Worm (Caenorhabditis elegans) whole organism, L2 larva: ENCODE data around the gene F53H8.3.

Experiments used
- C34F6.9 ChIP-seq: fragments of 150-350 bp; optimal IDR thresholded peaks from 2 replicates; lab custom pipeline; 2014; ENCODE audit warnings: missing biosample characterization, missing genetic modification characterization
- F13H6.1 ChIP-seq: sonication (generic microtip); optimal IDR thresholded peaks from 2 replicates; lab custom pipeline; 2016; ENCODE audit warnings: missing genetic modification characterization, missing compliant biosample characterization
- R02D3.7 ChIP-seq: fragments of 150-350 bp; optimal IDR thresholded peaks from 2 replicates; lab custom pipeline; 2014; ENCODE audit warnings: missing biosample characterization, missing genetic modification characterization
- Y55F3AM.14 ChIP-seq: fragments of 200-800 bp; sonication (Bioruptor generic); optimal IDR thresholded peaks from 2 replicates; lab custom pipeline; 2018; ENCODE audit warnings: mild to moderate bottlenecking, missing genetic modification characterization, missing compliant biosample characterization
- ZK546.5 ChIP-seq: sonication (generic microtip); optimal IDR thresholded peaks from 2 replicates; lab custom pipeline; 2017; ENCODE audit warnings: missing biosample characterization, missing genetic modification characterization
- alr-1 ChIP-seq: fragments of 150-350 bp; optimal IDR thresholded peaks from 2 replicates; lab custom pipeline; 2014; ENCODE audit warnings: missing biosample characterization, missing genetic modification characterization
- aly-2 ChIP-seq: fragments of 150-350 bp; optimal IDR thresholded peaks from 2 replicates; lab custom pipeline; 2014; ENCODE audit warnings: missing biosample characterization, missing genetic modification characterization
- ama-1 ChIP-seq: fragments of 150-350 bp; optimal IDR thresholded peaks from 2 replicates; lab custom pipeline; 2018; ENCODE audit warnings: inconsistent platforms
- blmp-1 ChIP-seq: sonication (generic microtip); optimal IDR thresholded peaks from 2 replicates; lab custom pipeline; 2017; ENCODE audit warnings: missing genetic modification characterization, mild to moderate bottlenecking, missing compliant biosample characterization, antibody characterized with exemption, moderate library complexity; ENCODE audit not compliant: insufficient read depth
- ceh-16 ChIP-seq: fragments of 150-350 bp; optimal IDR thresholded peaks from 2 replicates; lab custom pipeline; 2014; ENCODE audit warnings: missing biosample characterization, missing genetic modification characterization
- ceh-82 ChIP-seq: fragments of 150-350 bp; optimal IDR thresholded peaks from 2 replicates; lab custom pipeline; 2014; ENCODE audit warnings: missing biosample characterization, missing genetic modification characterization
- crh-2 ChIP-seq: sonication (generic microtip); optimal IDR thresholded peaks from 2 replicates; lab custom pipeline; 2017; ENCODE audit warnings: missing biosample characterization, missing genetic modification characterization
- dmd-4 ChIP-seq: sonication (generic microtip); optimal IDR thresholded peaks from 2 replicates; lab custom pipeline; 2017; ENCODE audit warnings: missing biosample characterization, missing genetic modification characterization
- egl-27 ChIP-seq: sonication (generic microtip); optimal IDR thresholded peaks from 3 replicates; lab custom pipeline; 2017; ENCODE audit warnings: missing biosample characterization, missing genetic modification reagents, missing genetic modification characterization
- elt-1 ChIP-seq: fragments of 150-350 bp; optimal IDR thresholded peaks from 2 replicates; lab custom pipeline; 2014; ENCODE audit warnings: missing biosample characterization, missing genetic modification characterization
- elt-3 ChIP-seq: sonication (generic microtip); optimal IDR thresholded peaks from 2 replicates; lab custom pipeline; 2017; ENCODE audit warnings: missing biosample characterization, missing genetic modification characterization
- fos-1 ChIP-seq: fragments of 150-350 bp; optimal IDR thresholded peaks from 2 replicates; lab custom pipeline; 2014; ENCODE audit warnings: missing biosample characterization, missing genetic modification characterization
- gmeb-1 ChIP-seq: fragments of 150-350 bp; optimal IDR thresholded peaks from 2 replicates; lab custom pipeline; 2014; ENCODE audit warnings: missing biosample characterization, missing genetic modification characterization
- lin-11 ChIP-seq: fragments of 150-350 bp; sonication (generic microtip); optimal IDR thresholded peaks from 2 replicates; lab custom pipeline; 2014; ENCODE audit warnings: missing biosample characterization, missing genetic modification characterization, inconsistent platforms, mixed read lengths
- lin-13 ChIP-seq: fragments of 150-350 bp; optimal IDR thresholded peaks from 2 replicates; lab custom pipeline; 2014; ENCODE audit warnings: missing biosample characterization, missing genetic modification reagents, missing genetic modification characterization
- lin-39 ChIP-seq: fragments of 150-350 bp; optimal IDR thresholded peaks from 2 replicates; lab custom pipeline; 2014; ENCODE audit warnings: missing biosample characterization, missing genetic modification reagents, missing genetic modification characterization
- lsy-2 ChIP-seq, 2 experiments: fragments of 150-350 bp in 1 of 2; sonication (generic microtip) in 1 of 2; optimal IDR thresholded peaks; 2 replicates each; lab custom pipeline; 2014 to 2017; ENCODE audit warnings: missing biosample characterization in 2 of 2, missing genetic modification characterization in 2 of 2
- mab-5 ChIP-seq: fragments of 150-350 bp; optimal IDR thresholded peaks from 2 replicates; lab custom pipeline; 2014; ENCODE audit warnings: missing biosample characterization, missing genetic modification characterization
- mbf-1 ChIP-seq: sonication (generic microtip); optimal IDR thresholded peaks from 2 replicates; lab custom pipeline; 2017; ENCODE audit warnings: missing biosample characterization, missing genetic modification characterization
- mdl-1 ChIP-seq, 2 experiments: fragments of 150-350 bp in 1 of 2; sonication (generic microtip) in 1 of 2; optimal IDR thresholded peaks; 2 replicates each; lab custom pipeline; 2017; ENCODE audit warnings: missing biosample characterization in 2 of 2, missing genetic modification characterization in 2 of 2
- nhr-10 ChIP-seq: sonication (generic microtip); optimal IDR thresholded peaks from 2 replicates; lab custom pipeline; 2017; ENCODE audit warnings: missing biosample characterization, missing genetic modification characterization
- nhr-11 ChIP-seq: fragments of 150-350 bp; optimal IDR thresholded peaks from 2 replicates; lab custom pipeline; 2014; ENCODE audit warnings: missing biosample characterization, missing genetic modification characterization
- nhr-12 ChIP-seq: fragments of 150-350 bp; optimal IDR thresholded peaks from 2 replicates; lab custom pipeline; 2014; ENCODE audit warnings: missing biosample characterization, missing genetic modification characterization
- nhr-129 ChIP-seq: fragments of 150-350 bp; optimal IDR thresholded peaks from 2 replicates; lab custom pipeline; 2014; ENCODE audit warnings: missing biosample characterization, missing genetic modification characterization
- nhr-21 ChIP-seq: fragments of 150-350 bp; optimal IDR thresholded peaks from 2 replicates; lab custom pipeline; 2014; ENCODE audit warnings: missing biosample characterization, missing genetic modification characterization
- nhr-23 ChIP-seq: fragments of 150-350 bp; optimal IDR thresholded peaks from 2 replicates; lab custom pipeline; 2014; ENCODE audit warnings: missing biosample characterization, missing genetic modification reagents, missing genetic modification characterization
- nhr-237 ChIP-seq: fragments of 150-350 bp; optimal IDR thresholded peaks from 2 replicates; lab custom pipeline; 2014; ENCODE audit warnings: missing biosample characterization, missing genetic modification characterization
- nhr-25 ChIP-seq: fragments of 150-350 bp; sonication (generic microtip); optimal IDR thresholded peaks from 3 replicates; lab custom pipeline; 2014; ENCODE audit warnings: missing biosample characterization, missing genetic modification characterization
- nhr-6 ChIP-seq: fragments of 150-350 bp; optimal IDR thresholded peaks from 2 replicates; lab custom pipeline; 2014; ENCODE audit warnings: missing biosample characterization, missing genetic modification characterization
- nhr-77 ChIP-seq: fragments of 150-350 bp; optimal IDR thresholded peaks from 2 replicates; lab custom pipeline; 2014; ENCODE audit warnings: missing biosample characterization, missing genetic modification characterization
- peb-1 ChIP-seq: fragments of 150-350 bp; optimal IDR thresholded peaks from 2 replicates; lab custom pipeline; 2014; ENCODE audit warnings: missing biosample characterization, missing genetic modification characterization
- sem-4 ChIP-seq: fragments of 150-350 bp; optimal IDR thresholded peaks from 2 replicates; lab custom pipeline; 2014; ENCODE audit warnings: missing biosample characterization, missing genetic modification reagents, missing genetic modification characterization
- skn-1 ChIP-seq: sonication (generic microtip); optimal IDR thresholded peaks from 2 replicates; lab custom pipeline; 2017; ENCODE audit warnings: missing biosample characterization, missing genetic modification characterization
- sma-3 ChIP-seq: sonication (generic microtip); optimal IDR thresholded peaks from 2 replicates; lab custom pipeline; 2016; ENCODE audit warnings: missing genetic modification reagents, missing genetic modification characterization, missing compliant biosample characterization
- sma-9 ChIP-seq, 2 experiments: fragments of 150-350 bp in 1 of 2; sonication (generic microtip) in 1 of 2; optimal IDR thresholded peaks; 2 replicates each; lab custom pipeline; 2014 to 2016; ENCODE audit warnings: missing genetic modification characterization in 2 of 2, mild to moderate bottlenecking in 1 of 2, missing biosample characterization in 1 of 2, missing compliant biosample characterization in 1 of 2, missing genetic modification reagents in 1 of 2, moderate library complexity in 1 of 2
- snpc-4 ChIP-seq: fragments of 150-350 bp; optimal IDR thresholded peaks from 2 replicates; lab custom pipeline; 2014; ENCODE audit warnings: missing biosample characterization, missing genetic modification characterization
- unc-39 ChIP-seq: fragments of 150-350 bp; optimal IDR thresholded peaks from 2 replicates; lab custom pipeline; 2014; ENCODE audit warnings: missing biosample characterization, missing genetic modification characterization
- unc-55 ChIP-seq: fragments of 150-350 bp; sonication (generic microtip); optimal IDR thresholded peaks from 3 replicates; lab custom pipeline; 2014; ENCODE audit warnings: missing biosample characterization, missing genetic modification reagents, missing genetic modification characterization
- unc-62 ChIP-seq: fragments of 150-350 bp; optimal IDR thresholded peaks from 2 replicates; lab custom pipeline; 2014; ENCODE audit warnings: missing biosample characterization, missing genetic modification reagents, missing genetic modification characterization
- zag-1 ChIP-seq: fragments of 150-350 bp; optimal IDR thresholded peaks from 2 replicates; lab custom pipeline; 2014; ENCODE audit warnings: missing biosample characterization, missing genetic modification characterization
- ztf-1 ChIP-seq: fragments of 200-800 bp; sonication (Bioruptor generic); conservative IDR thresholded peaks from 2 replicates; pipeline ENCODE4 v1.3.6; 2022; ENCODE audit warnings: missing genetic modification characterization, missing compliant biosample characterization
- ztf-11 ChIP-seq: sonication (generic microtip); optimal IDR thresholded peaks from 2 replicates; lab custom pipeline; 2017; ENCODE audit warnings: missing biosample characterization, missing genetic modification characterization
- ztf-4 ChIP-seq: fragments of 150-350 bp; optimal IDR thresholded peaks from 2 replicates; lab custom pipeline; 2014; ENCODE audit warnings: missing biosample characterization, missing genetic modification characterization

F53H8.3 gene

ce11 chrX:980252-981009 lies 42.1 kb downstream of the F53H8.3 start, which contains the start of gene C44C1.1:
TSS of gene C44C1.1 (plus strand) at chrX:980776.
- TF ChIP-seq gmeb-1 (tag; lab: Kevin White, UChicago) (no peak), blmp-1 (peak; percentile 68), zag-1 (no peak), sma-3 (GFP tag; lab: Kevin White, UChicago) (peak; percentile 7), nhr-77 (tag; lab: Kevin White, UChicago) (no peak), unc-39 (no peak), ceh-16 (peak; percentile 36), F13H6.1 (no peak), mbf-1 (tag; lab: Kevin White, UChicago) (no peak), lin-39 (tag; lab: Kevin White, UChicago) (no peak), ZK546.5 (tag; lab: Kevin White, UChicago) (no peak), R02D3.7 (tag; lab: Kevin White, UChicago) (no peak), snpc-4 (tag; lab: Kevin White, UChicago) (no peak), ztf-4 (tag; lab: Kevin White, UChicago) (no peak), nhr-6 (tag; lab: Kevin White, UChicago) (no peak), nhr-23 (tag; lab: Kevin White, UChicago) (no peak), fos-1 (tag; lab: Kevin White, UChicago) (peak; percentile 47), mab-5 (tag; lab: Kevin White, UChicago) (no peak), aly-2 (tag; lab: Kevin White, UChicago) (no peak), nhr-25 (peak; percentile 52), nhr-21 (tag; lab: Kevin White, UChicago) (peak; percentile 61), unc-62 (GFP tag; lab: Kevin White, UChicago) (no peak), lin-13 (GFP tag; lab: Kevin White, UChicago) (no peak), alr-1 (no peak), sem-4 (tag; lab: Kevin White, UChicago) (no peak), lin-11 (tag; lab: Kevin White, UChicago) (no peak), elt-1 (tag; lab: Kevin White, UChicago) (no peak), skn-1 (no peak), nhr-10 (tag; lab: Kevin White, UChicago) (no peak), lsy-2 (tag; optimal IDR thresholded peaks at IDR 0.05; lab: Kevin White, UChicago) (peak in 1 of 2 experiments; percentile 7), nhr-12 (tag; lab: Kevin White, UChicago) (no peak), unc-55 (GFP tag; lab: Kevin White, UChicago) (no peak), Y55F3AM.14 (GFP tag; lab: Kevin White, UChicago) (no peak), nhr-129 (peak; percentile 35), peb-1 (no peak), ama-1 (lab: Kevin White, UChicago) (no peak), egl-27 (tag; lab: Kevin White, UChicago) (no peak), ceh-82 (tag; lab: Kevin White, UChicago) (no peak), nhr-237 (no peak), crh-2 (tag; lab: Kevin White, UChicago) (no peak), ztf-11 (no peak), dmd-4 (no peak), C34F6.9 (tag; lab: Kevin White, UChicago) (no peak), mdl-1 (tag; optimal IDR thresholded peaks at IDR 0.05; lab: Kevin White, UChicago) (no peak), nhr-11 (tag; lab: Kevin White, UChicago) (no peak), elt-3 (no peak), ztf-1 (GFP tag; lab: Robert Waterston, UW) (no peak), sma-9 (GFP tag; optimal IDR thresholded peaks at IDR 0.05; lab: Kevin White, UChicago) (no peak), sma-9 (tag; optimal IDR thresholded peaks at IDR 0.05; lab: Kevin White, UChicago) (no peak)
